Fruit fly (Drosophila melanogaster) Kc167 (cell line): Measurements from ENCODE around the gene CG10194.

ENCODE experiments used
- Myc ChIP-seq: fragments of >200 bp; optimal IDR thresholded peaks from 2 replicates; lab custom pipeline; 2017; ENCODE audit warnings: missing external identifiers
- Sin3A ChIP-seq: fragments of >200 bp; optimal IDR thresholded peaks from 2 replicates; lab custom pipeline; 2018; ENCODE audit warnings: missing external identifiers
- h ChIP-seq: fragments of >200 bp; optimal IDR thresholded peaks from 3 replicates; lab custom pipeline; 2018; ENCODE audit warnings: missing external identifiers
- insv ChIP-seq: fragments of >200 bp; optimal IDR thresholded peaks from 3 replicates; lab custom pipeline; 2018; ENCODE audit warnings: missing external identifiers
- psq ChIP-seq: fragments of >200 bp; optimal IDR thresholded peaks from 2 replicates; lab custom pipeline; 2017; ENCODE audit warnings: missing external identifiers
- ttk ChIP-seq: sonication (Bioruptor generic); optimal IDR thresholded peaks from 2 replicates; lab custom pipeline; 2017; ENCODE audit warnings: missing external identifiers

The CG10194 gene

DNA sequence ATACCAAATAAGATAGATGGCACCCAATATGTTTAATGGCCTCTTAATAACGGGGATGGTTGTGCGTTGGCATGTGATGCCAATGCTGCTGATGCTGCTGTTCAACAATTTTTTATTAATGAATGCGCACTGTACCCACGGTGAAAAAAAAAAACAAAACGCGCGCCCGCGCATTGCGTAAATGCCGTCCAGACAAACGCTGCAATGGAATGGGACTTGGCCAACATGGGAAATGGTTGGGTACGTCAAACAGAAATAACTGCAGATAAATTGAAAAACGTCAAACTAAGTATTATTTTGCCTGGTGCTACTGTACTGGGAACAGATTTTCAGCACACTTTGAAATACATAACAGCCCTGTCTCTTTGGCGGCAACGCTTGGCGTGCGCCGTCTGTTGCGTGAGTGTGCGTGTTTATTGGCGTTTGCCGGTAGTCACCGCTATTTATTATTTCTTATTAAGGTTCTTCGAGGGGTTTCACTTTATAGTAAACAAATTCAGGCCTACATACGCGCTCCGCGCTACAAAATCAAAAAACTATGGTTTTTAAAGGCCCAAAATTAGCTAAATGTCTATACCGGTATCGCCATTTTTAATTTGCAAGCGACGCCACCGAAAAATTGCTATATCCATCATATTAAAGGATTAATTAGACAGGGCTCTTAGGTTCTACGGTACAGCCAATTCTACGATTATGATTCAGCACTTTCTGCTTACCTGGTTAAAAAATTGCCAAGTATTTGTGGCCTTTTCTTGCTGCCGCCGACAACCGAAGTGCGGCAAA, 37.2 kb downstream of the CG10194 start:
- TF ChIP-seq insv (no peak), Myc (lab: Kevin White, UChicago) (no peak), Sin3A (lab: Kevin White, UChicago) (no peak), ttk (lab: Kevin White, UChicago) (no peak), psq (lab: Kevin White, UChicago) (no peak), h (no peak)

dm6 chr2L:19444734-19445140, 45.2 kb downstream of the CG10194 start, which contains the start of gene Hs2st:
TSS of gene Hs2st (minus strand) at chr2L:19444750.
- no peak for TF ChIP-seq Myc (lab: Kevin White, UChicago)
- no peak for TF ChIP-seq h
- no peak for TF ChIP-seq ttk (lab: Kevin White, UChicago)
- TF ChIP-seq Sin3A (lab: Kevin White, UChicago), result no peak
- no peak for TF ChIP-seq psq (lab: Kevin White, UChicago)
- TF ChIP-seq insv, result no peak

dm6 chr2L:19442627-19443026, 47.3 kb downstream of the CG10194 start, which contains the start of gene CG10237:
TSS of gene CG10237 (minus strand) at chr2L:19442727.
- TF ChIP-seq Sin3A (lab: Kevin White, UChicago), result no peak
- TF ChIP-seq insv, result no peak
- TF ChIP-seq h, result no peak
- no peak for TF ChIP-seq ttk (lab: Kevin White, UChicago)
- no peak for TF ChIP-seq Myc (lab: Kevin White, UChicago)
- no peak for TF ChIP-seq psq (lab: Kevin White, UChicago)

- no peak for TF ChIP-seq insv
- no peak for TF ChIP-seq Myc (lab: Kevin White, UChicago)
- TF ChIP-seq Sin3A (lab: Kevin White, UChicago), result no peak
- no peak for TF ChIP-seq psq (lab: Kevin White, UChicago)
- no peak for TF ChIP-seq h
- TF ChIP-seq ttk (lab: Kevin White, UChicago), result no peak
These were observed 48.1 kb downstream of the CG10194 start, which contains the start of gene RanGAP for dm6 chr2L:19441791-19442190. TSS of gene RanGAP (plus strand) at chr2L:19441959.

DNA sequence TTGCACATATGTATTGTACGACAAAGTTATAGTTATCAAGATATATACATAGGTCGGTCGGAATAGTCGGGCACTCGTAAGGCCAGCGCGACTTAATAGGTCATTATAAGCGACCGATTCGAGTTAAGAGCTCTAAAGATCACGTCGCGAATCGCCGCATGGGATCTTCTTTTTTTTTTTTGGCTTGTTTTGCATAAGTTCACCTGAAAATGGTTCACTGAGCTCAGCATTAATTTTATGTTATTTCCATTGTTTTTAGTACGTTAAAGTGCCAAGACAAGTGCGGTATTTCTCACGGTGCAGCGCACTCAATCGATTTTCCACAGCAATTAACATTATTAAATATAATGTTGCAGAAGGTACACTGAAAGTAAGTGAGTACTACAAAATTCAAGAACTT, 48.6 kb downstream of the CG10194 start:
- TF ChIP-seq h, result no peak

- TF ChIP-seq Myc (lab: Kevin White, UChicago), result no peak
- TF ChIP-seq h, result no peak
- no peak for TF ChIP-seq Sin3A (lab: Kevin White, UChicago)
- no peak for TF ChIP-seq psq (lab: Kevin White, UChicago)
- no peak for TF ChIP-seq insv
- no peak for TF ChIP-seq ttk (lab: Kevin White, UChicago)
These were observed 49.2 kb downstream of the CG10194 start for dm6 chr2L:19440732-19441131.

DNA sequence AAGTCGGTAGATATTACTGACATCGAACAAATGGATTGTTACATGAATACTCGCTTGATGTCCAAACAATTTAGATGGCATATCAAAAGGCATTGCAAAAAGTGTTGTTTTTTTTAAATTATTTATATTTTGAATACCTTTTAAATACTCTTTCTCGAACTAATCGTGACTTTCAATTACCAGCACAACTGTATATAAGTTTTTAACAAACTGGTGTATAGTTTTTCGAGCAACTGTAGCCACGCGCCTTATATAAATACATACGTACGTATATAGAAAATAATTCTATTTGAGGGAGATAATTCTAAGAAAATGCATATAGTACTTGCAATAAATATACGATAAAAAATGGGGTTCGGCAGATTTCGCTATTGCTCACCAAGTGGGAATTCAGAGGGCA, 49.6 kb downstream of the CG10194 start:
- TF ChIP-seq ttk (lab: Kevin White, UChicago) (no peak), Sin3A (lab: Kevin White, UChicago) (no peak), insv (no peak), Myc (lab: Kevin White, UChicago) (no peak), h (no peak), psq (lab: Kevin White, UChicago) (no peak)

dm6 chr2L:19439598-19440230, 50.2 kb downstream of the CG10194 start:
- no peak for TF ChIP-seq Sin3A (lab: Kevin White, UChicago)
- TF ChIP-seq Myc (lab: Kevin White, UChicago), result no peak

DNA sequence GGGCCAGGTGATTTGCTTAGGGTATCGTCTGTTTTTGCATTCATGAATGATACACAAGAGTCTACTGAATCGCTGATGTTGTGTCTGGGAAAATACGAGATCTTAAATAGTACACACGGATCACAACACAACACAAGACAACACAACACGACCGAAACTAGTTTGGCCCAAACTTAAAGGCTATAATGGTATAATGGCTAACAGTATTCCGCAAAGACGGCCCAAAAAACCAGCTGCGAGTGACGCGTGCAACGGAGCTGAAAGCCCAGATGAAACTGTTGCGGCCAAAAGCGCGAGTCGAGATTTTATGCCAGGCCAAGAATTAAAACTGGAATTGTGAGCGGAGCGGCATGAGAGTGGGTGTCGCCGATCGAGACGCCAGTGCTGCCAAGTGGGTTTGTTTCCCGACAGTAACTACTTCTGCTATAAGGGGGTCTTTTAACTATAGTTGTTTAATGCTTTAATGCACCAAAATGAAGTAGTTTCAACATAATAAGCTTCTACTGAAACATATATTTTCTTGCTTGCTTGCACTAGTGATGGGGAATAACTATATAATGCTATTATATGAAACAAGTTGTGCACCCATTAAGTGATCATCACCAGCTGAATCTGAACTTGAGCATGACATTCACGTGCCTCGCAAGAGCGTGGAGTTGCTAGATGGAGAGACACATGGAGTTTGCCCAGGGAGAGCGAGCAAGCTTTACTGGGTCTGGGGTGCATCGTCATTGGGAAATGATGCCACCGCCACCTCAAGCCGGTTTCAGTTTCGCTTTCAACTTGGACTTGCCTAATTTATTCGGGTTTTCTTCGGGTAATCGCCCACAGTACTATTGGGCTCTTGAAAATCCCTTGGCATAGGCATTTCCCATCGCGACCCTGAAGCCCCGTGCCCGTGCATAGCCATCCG, 51.0 kb downstream of the CG10194 start:
- TF ChIP-seq Myc (lab: Kevin White, UChicago), result no peak
- TF ChIP-seq psq (lab: Kevin White, UChicago), result no peak
- no peak for TF ChIP-seq insv
- no peak for TF ChIP-seq Sin3A (lab: Kevin White, UChicago)
- TF ChIP-seq ttk (lab: Kevin White, UChicago), result no peak
- no peak for TF ChIP-seq h
